Fruit fly (Drosophila melanogaster) S2 (cell line): ENCODE results near the gene CG43249.

Experiments
- CG8478 ChIP-seq: fragments of >200 bp; optimal IDR thresholded peaks from 2 replicates; lab custom pipeline; 2018
- CTCF ChIP-seq, 2 experiments: fragments of >200 bp; optimal IDR thresholded peaks; 2 replicates each; lab custom pipeline; 2018

DNA sequence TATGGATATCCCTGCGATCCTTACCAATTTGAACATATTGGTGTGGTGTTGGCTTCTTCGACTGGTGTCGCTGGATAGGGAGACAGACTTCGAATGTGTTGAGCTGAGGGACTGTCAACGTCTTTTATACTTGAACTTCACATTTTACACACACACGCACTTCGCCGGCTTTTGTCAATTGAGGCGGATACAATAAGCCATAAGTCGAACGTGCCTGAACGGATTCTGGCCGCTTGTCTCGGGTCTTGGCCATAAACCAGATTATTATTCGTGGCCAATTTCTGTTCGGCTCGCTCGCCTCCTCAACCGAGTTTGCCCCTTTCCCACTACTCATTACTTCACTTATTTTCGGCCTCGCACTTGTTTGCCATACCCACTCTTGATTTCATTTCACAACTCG, 1.0 kb upstream of the CG43249 start, which contains the start of gene CG13044:
- TF ChIP-seq CG8478 (lab: Kevin White, UChicago) (no peak), CTCF (optimal IDR thresholded peaks at IDR 0.05; lab: Kevin White, UChicago) (no peak)
